Worm (Caenorhabditis elegans) whole organism, L4 larva: ENCODE measurements around the gene dars-2.

ENCODE experiments used
- F26F4.8 ChIP-seq: fragments of 200-800 bp; sonication (Bioruptor generic); conservative IDR thresholded peaks from 2 replicates; pipeline ENCODE4 v1.3.6; 2022; ENCODE audit warnings: missing genetic modification characterization, missing compliant biosample characterization
- F37D6.2 ChIP-seq: sonication (generic microtip); optimal IDR thresholded peaks from 2 replicates; lab custom pipeline; 2016; ENCODE audit warnings: mild to moderate bottlenecking, missing genetic modification characterization, missing compliant biosample characterization
- F49E8.2 ChIP-seq: sonication (generic microtip); optimal IDR thresholded peaks from 2 replicates; lab custom pipeline; 2016; ENCODE audit warnings: missing compliant biosample characterization, mild to moderate bottlenecking, missing genetic modification characterization, borderline replicate concordance
- T20F7.1 ChIP-seq: fragments of 200-800 bp; sonication (Bioruptor generic); optimal IDR thresholded peaks from 2 replicates; lab custom pipeline; 2018; ENCODE audit warnings: mild to moderate bottlenecking, missing genetic modification characterization, missing compliant biosample characterization
- T26A8.4 ChIP-seq: fragments of 200-800 bp; sonication (Bioruptor generic); IDR thresholded peaks from 2 replicates; pipeline ENCODE4 v1.3.6; 2022; ENCODE audit warnings: missing genetic modification characterization, missing compliant biosample characterization
- Y48G9A.11 ChIP-seq: fragments of 200-800 bp; sonication (Bioruptor generic); IDR thresholded peaks from 2 replicates; pipeline ENCODE4 v1.3.6; 2022; ENCODE audit warnings: missing genetic modification reagents, missing genetic modification characterization, missing compliant biosample characterization
- Y5F2A.4 ChIP-seq: fragments of 200-800 bp; sonication (Bioruptor generic); optimal IDR thresholded peaks from 2 replicates; lab custom pipeline; 2018; ENCODE audit warnings: mild to moderate bottlenecking, missing genetic modification characterization, missing compliant biosample characterization
- aha-1 ChIP-seq: fragments of 150-350 bp; peaks from one replicate; lab custom pipeline; 2014; ENCODE audit warnings: missing biosample characterization, missing genetic modification characterization
- attf-4 ChIP-seq: sonication (generic microtip); optimal IDR thresholded peaks from 3 replicates; lab custom pipeline; 2017; ENCODE audit warnings: missing biosample characterization, missing genetic modification characterization
- ceh-20 ChIP-seq: fragments of 200-800 bp; sonication (Bioruptor generic); IDR thresholded peaks from 2 replicates; pipeline ENCODE4 v1.3.6; 2022; ENCODE audit warnings: missing genetic modification reagents, missing genetic modification characterization, missing compliant biosample characterization
- ceh-28 ChIP-seq: fragments of 150-350 bp; optimal IDR thresholded peaks from 2 replicates; lab custom pipeline; 2014; ENCODE audit warnings: missing biosample characterization, missing genetic modification reagents, missing genetic modification characterization
- ctbp-1 ChIP-seq: fragments of 200-800 bp; sonication (Bioruptor generic); IDR thresholded peaks from 2 replicates; pipeline ENCODE4 v1.3.6; 2022; ENCODE audit warnings: missing genetic modification reagents, missing genetic modification characterization, missing compliant biosample characterization
- daf-16 ChIP-seq, 3 experiments: sonication (generic microtip); optimal IDR thresholded peaks; 2 replicates each; lab custom pipeline; 2016 to 2017; ENCODE audit warnings: missing genetic modification characterization in 3 of 3, missing genetic modification reagents in 3 of 3, mild to moderate bottlenecking in 2 of 3, missing compliant biosample characterization in 2 of 3, missing biosample characterization in 1 of 3, moderate library complexity in 1 of 3
- daf-19 ChIP-seq: fragments of 200-800 bp; sonication (Bioruptor generic); conservative IDR thresholded peaks from 2 replicates; pipeline ENCODE4 v1.3.6; 2022; ENCODE audit warnings: missing genetic modification characterization, missing compliant biosample characterization
- dmd-8 ChIP-seq: fragments of 200-800 bp; sonication (Bioruptor generic); IDR thresholded peaks from 2 replicates; pipeline ENCODE4 v1.3.6; 2022; ENCODE audit warnings: missing genetic modification characterization, missing compliant biosample characterization
- dmd-9 ChIP-seq: fragments of 200-800 bp; sonication (Bioruptor generic); IDR thresholded peaks from 2 replicates; pipeline ENCODE4 v1.3.6; 2022; ENCODE audit warnings: missing genetic modification reagents, missing genetic modification characterization, missing compliant biosample characterization
- dpl-1 ChIP-seq: fragments of 150-350 bp; optimal IDR thresholded peaks from 2 replicates; lab custom pipeline; 2014; ENCODE audit warnings: missing biosample characterization, missing genetic modification reagents, missing genetic modification characterization
- egl-27 ChIP-seq: sonication (generic microtip); optimal IDR thresholded peaks from 3 replicates; lab custom pipeline; 2017; ENCODE audit warnings: missing biosample characterization, missing genetic modification reagents, missing genetic modification characterization
- fkh-10 ChIP-seq: fragments of 150-350 bp; optimal IDR thresholded peaks from 2 replicates; lab custom pipeline; 2014; ENCODE audit warnings: missing biosample characterization, missing genetic modification reagents, missing genetic modification characterization
- fos-1 ChIP-seq: fragments of 150-350 bp; optimal IDR thresholded peaks from 2 replicates; lab custom pipeline; 2014; ENCODE audit warnings: missing biosample characterization, missing genetic modification characterization
- hlh-11 ChIP-seq: fragments of 200-800 bp; sonication (Bioruptor generic); optimal IDR thresholded peaks from 2 replicates; lab custom pipeline; 2018; ENCODE audit warnings: mild to moderate bottlenecking, missing genetic modification characterization, missing compliant biosample characterization
- hlh-30 ChIP-seq: sonication (generic microtip); optimal IDR thresholded peaks from 2 replicates; lab custom pipeline; 2017; ENCODE audit warnings: antibody characterized with exemption, mild to moderate bottlenecking, missing genetic modification characterization, missing compliant biosample characterization; ENCODE audit not compliant: insufficient read depth
- hmg-1.1 ChIP-seq: fragments of 200-800 bp; sonication (Bioruptor generic); IDR thresholded peaks from 2 replicates; pipeline ENCODE4 v1.3.6; 2022; ENCODE audit warnings: missing genetic modification reagents, missing genetic modification characterization, missing compliant biosample characterization
- jun-1 ChIP-seq: fragments of 150-350 bp; optimal IDR thresholded peaks from 2 replicates; lab custom pipeline; 2014; ENCODE audit warnings: missing biosample characterization, missing genetic modification reagents, missing genetic modification characterization
- lin-1 ChIP-seq: fragments of 200-800 bp; sonication (Bioruptor generic); IDR thresholded peaks from 2 replicates; pipeline ENCODE4 v1.3.6; 2022; ENCODE audit warnings: missing genetic modification reagents, missing genetic modification characterization, missing compliant biosample characterization
- lir-3 ChIP-seq: sonication (generic microtip); optimal IDR thresholded peaks from 2 replicates; lab custom pipeline; 2016; ENCODE audit warnings: mild to moderate bottlenecking, missing genetic modification characterization, missing compliant biosample characterization
- lsy-2 ChIP-seq, 2 experiments: fragments of 150-350 bp in 1 of 2; sonication (generic microtip) in 1 of 2; optimal IDR thresholded peaks; 2 replicates each; lab custom pipeline; 2014 to 2017; ENCODE audit warnings: missing biosample characterization in 2 of 2, missing genetic modification characterization in 2 of 2
- madf-9 ChIP-seq: fragments of 200-800 bp; sonication (Bioruptor generic); conservative IDR thresholded peaks from 2 replicates; pipeline ENCODE4 v1.3.6; 2022; ENCODE audit warnings: missing genetic modification reagents, missing genetic modification characterization, missing compliant biosample characterization
- mep-1 ChIP-seq: fragments of 150-350 bp; sonication (generic microtip); optimal IDR thresholded peaks from 3 replicates; lab custom pipeline; 2014; ENCODE audit warnings: missing biosample characterization, missing genetic modification characterization
- mxl-2 ChIP-seq: fragments of 200-800 bp; sonication (Bioruptor generic); conservative IDR thresholded peaks from 2 replicates; pipeline ENCODE4 v1.3.6; 2022; ENCODE audit warnings: missing genetic modification reagents, missing genetic modification characterization, missing compliant biosample characterization
- nhr-11 ChIP-seq: fragments of 150-350 bp; optimal IDR thresholded peaks from 2 replicates; lab custom pipeline; 2014; ENCODE audit warnings: missing biosample characterization, missing genetic modification characterization
- nhr-42 ChIP-seq: fragments of 200-800 bp; sonication (Bioruptor generic); IDR thresholded peaks from 2 replicates; pipeline ENCODE4 v1.3.6; 2022; ENCODE audit warnings: missing genetic modification characterization, missing compliant biosample characterization
- nhr-76 ChIP-seq: fragments of 150-350 bp; optimal IDR thresholded peaks from 2 replicates; lab custom pipeline; 2014; ENCODE audit warnings: missing biosample characterization, missing genetic modification characterization
- pha-4 ChIP-seq, 2 experiments: fragments of 150-350 bp in 1 of 2; fragments of 200-800 bp in 1 of 2; sonication (Bioruptor generic) in 1 of 2; IDR thresholded peaks in 1 of 2; optimal IDR thresholded peaks in 1 of 2; 2 replicates each; pipeline versions ENCODE4 v1.3.6 to Lab custom; 2014 to 2022; ENCODE audit warnings: missing genetic modification characterization in 2 of 2, missing genetic modification reagents in 2 of 2, missing biosample characterization in 1 of 2, missing compliant biosample characterization in 1 of 2
- rbr-2 ChIP-seq: sonication (generic microtip); optimal IDR thresholded peaks from 2 replicates; lab custom pipeline; 2016; ENCODE audit warnings: missing genotype, missing genetic modification characterization, missing compliant biosample characterization
- set-16 ChIP-seq: fragments of 200-800 bp; sonication (Bioruptor generic); IDR thresholded peaks from 2 replicates; pipeline ENCODE4 v1.3.6; 2022; ENCODE audit warnings: missing genetic modification reagents, missing genetic modification characterization, missing compliant biosample characterization
- snpc-1.2 ChIP-seq: fragments of 200-800 bp; sonication (Bioruptor generic); IDR thresholded peaks from 2 replicates; pipeline ENCODE4 v1.3.6; 2022; ENCODE audit warnings: missing genetic modification reagents, missing genetic modification characterization, missing compliant biosample characterization
- snpc-4 ChIP-seq: fragments of 150-350 bp; optimal IDR thresholded peaks from 2 replicates; lab custom pipeline; 2014; ENCODE audit warnings: missing biosample characterization, missing genetic modification characterization
- spr-1 ChIP-seq: sonication (generic microtip); optimal IDR thresholded peaks from 2 replicates; lab custom pipeline; 2016; ENCODE audit warnings: mild to moderate bottlenecking, missing genetic modification characterization, missing compliant biosample characterization
- tra-1 ChIP-seq: fragments of 200-800 bp; sonication (Bioruptor generic); IDR thresholded peaks from 2 replicates; pipeline ENCODE4 v1.3.6; 2022; ENCODE audit warnings: missing genetic modification reagents, missing genetic modification characterization, missing compliant biosample characterization
- unc-39 ChIP-seq: sonication (generic microtip); optimal IDR thresholded peaks from 2 replicates; lab custom pipeline; 2017; ENCODE audit warnings: missing biosample characterization, missing genetic modification characterization
- zag-1 ChIP-seq: fragments of 150-350 bp; optimal IDR thresholded peaks from 2 replicates; lab custom pipeline; 2014; ENCODE audit warnings: missing biosample characterization, missing genetic modification characterization
- zfp-2 ChIP-seq: sonication (generic microtip); optimal IDR thresholded peaks from 2 replicates; lab custom pipeline; 2016; ENCODE audit warnings: mild to moderate bottlenecking, missing genetic modification characterization, missing compliant biosample characterization
- zip-2 ChIP-seq: fragments of 150-350 bp; optimal IDR thresholded peaks from 2 replicates; lab custom pipeline; 2014; ENCODE audit warnings: missing biosample characterization, missing genetic modification characterization
- ztf-7 ChIP-seq: fragments of 150-350 bp; optimal IDR thresholded peaks from 2 replicates; lab custom pipeline; 2014; ENCODE audit warnings: missing biosample characterization, missing genetic modification characterization

Gene dars-2

ce11 chrV:12024273-12024672 lies 24.3 kb upstream of the dars-2 start:
- TF ChIP-seq dpl-1 (GFP tag; lab: Kevin White, UChicago) (no peak), ctbp-1 (GFP tag; lab: Robert Waterston, UW) (peak; percentile 79), pha-4 (GFP tag; IDR thresholded peaks at IDR 0.05; lab: Robert Waterston, UW) (no peak), pha-4 (tag; optimal IDR thresholded peaks at IDR 0.05; lab: Kevin White, UChicago) (no peak), zfp-2 (tag; lab: Kevin White, UChicago) (no peak), F26F4.8 (GFP tag; lab: Robert Waterston, UW) (0 out of 2 replicates have a peak, but pooled peaks have one; percentile 36), snpc-4 (tag; lab: Kevin White, UChicago) (no peak), hlh-30 (tag; lab: Kevin White, UChicago) (peak; percentile 31), fkh-10 (GFP tag; lab: Kevin White, UChicago) (peak; percentile 47), dmd-9 (GFP tag; lab: Robert Waterston, UW) (0 out of 2 replicates have a peak, but pooled peaks have one; percentile 51), madf-9 (GFP tag; lab: Robert Waterston, UW) (no peak), tra-1 (no peak), dmd-8 (peak; percentile 59; the same call in 1 of the 2 replicates), hmg-1.1 (GFP tag; lab: Robert Waterston, UW) (peak; percentile 64; the same call in 1 of the 2 replicates), unc-39 (tag; lab: Kevin White, UChicago) (no peak), F49E8.2 (no peak), ceh-20 (GFP tag; lab: Robert Waterston, UW) (peak; percentile 28; the same call in 1 of the 2 replicates), T26A8.4 (GFP tag; lab: Robert Waterston, UW) (peak; percentile 29; the same call in 1 of the 2 replicates), jun-1 (tag; lab: Kevin White, UChicago) (no peak), nhr-11 (peak; percentile 2), F37D6.2 (tag; lab: Kevin White, UChicago) (peak; percentile 72), T20F7.1 (no peak), lsy-2 (tag; optimal IDR thresholded peaks at IDR 0.05; lab: Kevin White, UChicago) (peak in 1 of 2 experiments; percentile 9), hlh-11 (peak; percentile 3), snpc-1.2 (GFP tag; lab: Robert Waterston, UW) (no peak; the same call in 1 of the 2 replicates), Y48G9A.11 (GFP tag; lab: Robert Waterston, UW) (0 out of 2 replicates have a peak, but pooled peaks have one; percentile 5), nhr-76 (tag; lab: Kevin White, UChicago) (no peak), nhr-42 (no peak), zag-1 (tag; lab: Kevin White, UChicago) (no peak), ztf-7 (tag; lab: Kevin White, UChicago) (no peak), fos-1 (tag; lab: Kevin White, UChicago) (no peak), zip-2 (tag; lab: Kevin White, UChicago) (no peak), lir-3 (peak; percentile 18), daf-16 (GFP tag; optimal IDR thresholded peaks at IDR 0.05; lab: Kevin White, UChicago) (no peak), daf-16 (tag; optimal IDR thresholded peaks at IDR 0.05; lab: Kevin White, UChicago) (no peak), daf-19 (GFP tag; lab: Robert Waterston, UW) (no peak), set-16 (GFP tag; lab: Robert Waterston, UW) (peak; percentile 98), spr-1 (tag; lab: Kevin White, UChicago) (no peak), mxl-2 (no peak), mep-1 (tag; lab: Kevin White, UChicago) (peak; percentile 5), rbr-2 (tag; lab: Kevin White, UChicago) (peak; percentile 47), attf-4 (no peak), egl-27 (tag; lab: Kevin White, UChicago) (no peak), lin-1 (GFP tag; lab: Robert Waterston, UW) (no peak), Y5F2A.4 (GFP tag; lab: Kevin White, UChicago) (no peak), aha-1 (tag; lab: Kevin White, UChicago) (peak; percentile 98), ceh-28 (no peak)
- TF ChIP-seq, all 104 proteins: peak for 19
